Worm (Caenorhabditis elegans) whole organism, L2 larva: ENCODE results near the gene mrpl-44.
A peak's percentile ranks its signal among the peaks of the same experiment; 100 is the strongest.

Experiments used
- C34F6.9 ChIP-seq: fragments of 150-350 bp; optimal IDR thresholded peaks from 2 replicates; lab custom pipeline; 2014; ENCODE audit warnings: missing biosample characterization, missing genetic modification characterization
- F13H6.1 ChIP-seq: sonication (generic microtip); optimal IDR thresholded peaks from 2 replicates; lab custom pipeline; 2016; ENCODE audit warnings: missing genetic modification characterization, missing compliant biosample characterization
- Y55F3AM.14 ChIP-seq: fragments of 200-800 bp; sonication (Bioruptor generic); optimal IDR thresholded peaks from 2 replicates; lab custom pipeline; 2018; ENCODE audit warnings: mild to moderate bottlenecking, missing genetic modification characterization, missing compliant biosample characterization
- ZK546.5 ChIP-seq: sonication (generic microtip); optimal IDR thresholded peaks from 2 replicates; lab custom pipeline; 2017; ENCODE audit warnings: missing biosample characterization, missing genetic modification characterization
- alr-1 ChIP-seq: fragments of 150-350 bp; optimal IDR thresholded peaks from 2 replicates; lab custom pipeline; 2014; ENCODE audit warnings: missing biosample characterization, missing genetic modification characterization
- aly-2 ChIP-seq: fragments of 150-350 bp; optimal IDR thresholded peaks from 2 replicates; lab custom pipeline; 2014; ENCODE audit warnings: missing biosample characterization, missing genetic modification characterization
- blmp-1 ChIP-seq: sonication (generic microtip); optimal IDR thresholded peaks from 2 replicates; lab custom pipeline; 2017; ENCODE audit warnings: missing genetic modification characterization, mild to moderate bottlenecking, missing compliant biosample characterization, antibody characterized with exemption, moderate library complexity; ENCODE audit not compliant: insufficient read depth
- ceh-82 ChIP-seq: fragments of 150-350 bp; optimal IDR thresholded peaks from 2 replicates; lab custom pipeline; 2014; ENCODE audit warnings: missing biosample characterization, missing genetic modification characterization
- crh-2 ChIP-seq: sonication (generic microtip); optimal IDR thresholded peaks from 2 replicates; lab custom pipeline; 2017; ENCODE audit warnings: missing biosample characterization, missing genetic modification characterization
- dmd-4 ChIP-seq: sonication (generic microtip); optimal IDR thresholded peaks from 2 replicates; lab custom pipeline; 2017; ENCODE audit warnings: missing biosample characterization, missing genetic modification characterization
- egl-27 ChIP-seq: sonication (generic microtip); optimal IDR thresholded peaks from 3 replicates; lab custom pipeline; 2017; ENCODE audit warnings: missing biosample characterization, missing genetic modification reagents, missing genetic modification characterization
- elt-1 ChIP-seq: fragments of 150-350 bp; optimal IDR thresholded peaks from 2 replicates; lab custom pipeline; 2014; ENCODE audit warnings: missing biosample characterization, missing genetic modification characterization
- elt-3 ChIP-seq: sonication (generic microtip); optimal IDR thresholded peaks from 2 replicates; lab custom pipeline; 2017; ENCODE audit warnings: missing biosample characterization, missing genetic modification characterization
- gmeb-1 ChIP-seq: fragments of 150-350 bp; optimal IDR thresholded peaks from 2 replicates; lab custom pipeline; 2014; ENCODE audit warnings: missing biosample characterization, missing genetic modification characterization
- lin-11 ChIP-seq: fragments of 150-350 bp; sonication (generic microtip); optimal IDR thresholded peaks from 2 replicates; lab custom pipeline; 2014; ENCODE audit warnings: missing biosample characterization, missing genetic modification characterization, inconsistent platforms, mixed read lengths
- lin-39 ChIP-seq: fragments of 150-350 bp; optimal IDR thresholded peaks from 2 replicates; lab custom pipeline; 2014; ENCODE audit warnings: missing biosample characterization, missing genetic modification reagents, missing genetic modification characterization
- lsy-2 ChIP-seq, 2 experiments: fragments of 150-350 bp in 1 of 2; sonication (generic microtip) in 1 of 2; optimal IDR thresholded peaks; 2 replicates each; lab custom pipeline; 2014 to 2017; ENCODE audit warnings: missing biosample characterization in 2 of 2, missing genetic modification characterization in 2 of 2
- mab-5 ChIP-seq: fragments of 150-350 bp; optimal IDR thresholded peaks from 2 replicates; lab custom pipeline; 2014; ENCODE audit warnings: missing biosample characterization, missing genetic modification characterization
- mbf-1 ChIP-seq: sonication (generic microtip); optimal IDR thresholded peaks from 2 replicates; lab custom pipeline; 2017; ENCODE audit warnings: missing biosample characterization, missing genetic modification characterization
- nhr-11 ChIP-seq: fragments of 150-350 bp; optimal IDR thresholded peaks from 2 replicates; lab custom pipeline; 2014; ENCODE audit warnings: missing biosample characterization, missing genetic modification characterization
- nhr-12 ChIP-seq: fragments of 150-350 bp; optimal IDR thresholded peaks from 2 replicates; lab custom pipeline; 2014; ENCODE audit warnings: missing biosample characterization, missing genetic modification characterization
- nhr-129 ChIP-seq: fragments of 150-350 bp; optimal IDR thresholded peaks from 2 replicates; lab custom pipeline; 2014; ENCODE audit warnings: missing biosample characterization, missing genetic modification characterization
- nhr-21 ChIP-seq: fragments of 150-350 bp; optimal IDR thresholded peaks from 2 replicates; lab custom pipeline; 2014; ENCODE audit warnings: missing biosample characterization, missing genetic modification characterization
- nhr-6 ChIP-seq: fragments of 150-350 bp; optimal IDR thresholded peaks from 2 replicates; lab custom pipeline; 2014; ENCODE audit warnings: missing biosample characterization, missing genetic modification characterization
- peb-1 ChIP-seq: fragments of 150-350 bp; optimal IDR thresholded peaks from 2 replicates; lab custom pipeline; 2014; ENCODE audit warnings: missing biosample characterization, missing genetic modification characterization
- sem-4 ChIP-seq: fragments of 150-350 bp; optimal IDR thresholded peaks from 2 replicates; lab custom pipeline; 2014; ENCODE audit warnings: missing biosample characterization, missing genetic modification reagents, missing genetic modification characterization
- skn-1 ChIP-seq: sonication (generic microtip); optimal IDR thresholded peaks from 2 replicates; lab custom pipeline; 2017; ENCODE audit warnings: missing biosample characterization, missing genetic modification characterization
- sma-3 ChIP-seq: sonication (generic microtip); optimal IDR thresholded peaks from 2 replicates; lab custom pipeline; 2016; ENCODE audit warnings: missing genetic modification reagents, missing genetic modification characterization, missing compliant biosample characterization
- sma-9 ChIP-seq, 2 experiments: fragments of 150-350 bp in 1 of 2; sonication (generic microtip) in 1 of 2; optimal IDR thresholded peaks; 2 replicates each; lab custom pipeline; 2014 to 2016; ENCODE audit warnings: missing genetic modification characterization in 2 of 2, mild to moderate bottlenecking in 1 of 2, missing biosample characterization in 1 of 2, missing compliant biosample characterization in 1 of 2, missing genetic modification reagents in 1 of 2, moderate library complexity in 1 of 2
- snpc-4 ChIP-seq: fragments of 150-350 bp; optimal IDR thresholded peaks from 2 replicates; lab custom pipeline; 2014; ENCODE audit warnings: missing biosample characterization, missing genetic modification characterization
- unc-55 ChIP-seq: fragments of 150-350 bp; sonication (generic microtip); optimal IDR thresholded peaks from 3 replicates; lab custom pipeline; 2014; ENCODE audit warnings: missing biosample characterization, missing genetic modification reagents, missing genetic modification characterization
- ztf-1 ChIP-seq: fragments of 200-800 bp; sonication (Bioruptor generic); conservative IDR thresholded peaks from 2 replicates; pipeline ENCODE4 v1.3.6; 2022; ENCODE audit warnings: missing genetic modification characterization, missing compliant biosample characterization
- ztf-4 ChIP-seq: fragments of 150-350 bp; optimal IDR thresholded peaks from 2 replicates; lab custom pipeline; 2014; ENCODE audit warnings: missing biosample characterization, missing genetic modification characterization

mrpl-44 gene

ce11 chrIII:9136587-9136986 is 47.4 kb upstream of the mrpl-44 start, which contains the start of gene eat-4:
TSS of gene eat-4 (plus strand) at chrIII:9136887.
- TF ChIP-seq skn-1 (tag; lab: Kevin White, UChicago) (no peak), unc-55 (GFP tag; lab: Kevin White, UChicago) (peak; percentile 2)
- TF ChIP-seq, all 48 proteins: peak for 1

- TF ChIP-seq dmd-4, result no peak
- no peak for TF ChIP-seq unc-55 (GFP tag; lab: Kevin White, UChicago)
- no peak for TF ChIP-seq snpc-4
- no peak for TF ChIP-seq egl-27 (tag; lab: Kevin White, UChicago)
- no peak for TF ChIP-seq sma-9 (GFP tag; optimal IDR thresholded peaks at IDR 0.05; lab: Kevin White, UChicago)
- no peak for TF ChIP-seq sma-9 (tag; optimal IDR thresholded peaks at IDR 0.05; lab: Kevin White, UChicago)
- no peak for TF ChIP-seq mab-5 (tag; lab: Kevin White, UChicago)
- no peak for TF ChIP-seq F13H6.1 (tag; lab: Kevin White, UChicago)
- no peak for TF ChIP-seq blmp-1 (tag; lab: Kevin White, UChicago)
- TF ChIP-seq elt-1 (tag; lab: Kevin White, UChicago), result no peak
- no peak for TF ChIP-seq Y55F3AM.14 (GFP tag; lab: Kevin White, UChicago)
- TF ChIP-seq ztf-4, result no peak
- no peak for TF ChIP-seq ZK546.5 (tag; lab: Kevin White, UChicago)
- no peak for TF ChIP-seq sem-4 (tag; lab: Kevin White, UChicago)
- TF ChIP-seq elt-3, result no peak
- TF ChIP-seq lin-11 (tag; lab: Kevin White, UChicago), result no peak
- no peak for TF ChIP-seq gmeb-1
- TF ChIP-seq nhr-129 (tag; lab: Kevin White, UChicago), result no peak
- no peak for TF ChIP-seq crh-2
- TF ChIP-seq ceh-82, result no peak
- TF ChIP-seq, all 48 proteins: peak for 0
Measured at ce11 chrIII:9130588-9130987, 41.4 kb upstream of the mrpl-44 start, which contains the start of gene ZK512.10. TSS of gene ZK512.10 (plus strand) at chrIII:9130888.

ce11 chrIII:9125789-9126304 is 36.7 kb upstream of the mrpl-44 start, which contains the start of gene sec-16A.1:
TSS of gene sec-16A.1 (plus strand) at chrIII:9125839.
- TF ChIP-seq sma-9 (GFP tag; optimal IDR thresholded peaks at IDR 0.05; lab: Kevin White, UChicago), result peak; percentile 32
- no peak for TF ChIP-seq sma-9 (tag; optimal IDR thresholded peaks at IDR 0.05; lab: Kevin White, UChicago)
- no peak for TF ChIP-seq alr-1 (tag; lab: Kevin White, UChicago)
- peak; percentile 42 for TF ChIP-seq gmeb-1
- no peak for TF ChIP-seq nhr-12
- no peak for TF ChIP-seq peb-1 (tag; lab: Kevin White, UChicago)
- TF ChIP-seq sem-4 (tag; lab: Kevin White, UChicago), result no peak
- TF ChIP-seq nhr-11 (tag; lab: Kevin White, UChicago), result no peak
- no peak for TF ChIP-seq egl-27 (tag; lab: Kevin White, UChicago)
- peak; percentile 9 for TF ChIP-seq C34F6.9 (tag; lab: Kevin White, UChicago)
- TF ChIP-seq nhr-21, result no peak
- peak; percentile 23 for TF ChIP-seq crh-2
- TF ChIP-seq lin-11 (tag; lab: Kevin White, UChicago), result no peak
- TF ChIP-seq lin-39 (tag; lab: Kevin White, UChicago), result no peak
- no peak for TF ChIP-seq F13H6.1 (tag; lab: Kevin White, UChicago)
- no peak for TF ChIP-seq aly-2
- TF ChIP-seq nhr-129 (tag; lab: Kevin White, UChicago), result peak; percentile 27
- TF ChIP-seq mbf-1 (tag; lab: Kevin White, UChicago), result no peak
- TF ChIP-seq sma-3 (GFP tag; lab: Kevin White, UChicago), result peak; percentile 55
- peak; percentile 83 for TF ChIP-seq blmp-1 (tag; lab: Kevin White, UChicago)
- TF ChIP-seq nhr-6, result no peak
- peak in 1 of 2 experiments; percentile 49 for TF ChIP-seq lsy-2 (tag; optimal IDR thresholded peaks at IDR 0.05; lab: Kevin White, UChicago)
- TF ChIP-seq dmd-4, result no peak
- TF ChIP-seq ztf-1, result no peak
- TF ChIP-seq skn-1 (tag; lab: Kevin White, UChicago), result no peak
- TF ChIP-seq ZK546.5 (tag; lab: Kevin White, UChicago), result no peak
- no peak for TF ChIP-seq mab-5 (tag; lab: Kevin White, UChicago)
- TF ChIP-seq, all 48 proteins: peak for 8

ce11 chrIII:9118921-9119606 is 29.9 kb upstream of the mrpl-44 start, which contains the start of gene ced-11:
TSS of gene ced-11 (plus strand) at chrIII:9119556.
- TF ChIP-seq sma-9 (GFP tag; optimal IDR thresholded peaks at IDR 0.05; lab: Kevin White, UChicago) (peak; percentile 1), sma-9 (tag; optimal IDR thresholded peaks at IDR 0.05; lab: Kevin White, UChicago) (no peak), aly-2 (no peak), sma-3 (GFP tag; lab: Kevin White, UChicago) (peak; percentile 7)
